Worm (Caenorhabditis elegans) whole organism, young adult: ENCODE data around the gene T05H4.3.

Source experiments
- B0035.1 ChIP-seq: sonication (generic microtip); optimal IDR thresholded peaks from 2 replicates; lab custom pipeline; 2016; ENCODE audit warnings: missing genetic modification characterization, mild to moderate bottlenecking, missing compliant biosample characterization, missing genotype, missing genetic modification reagents
- B0261.1 ChIP-seq: sonication (generic microtip); optimal IDR thresholded peaks from 2 replicates; lab custom pipeline; 2016; ENCODE audit warnings: mild to moderate bottlenecking, missing genetic modification characterization, moderate library complexity, missing compliant biosample characterization
- B0336.3 ChIP-seq: fragments of 200-800 bp; sonication (Bioruptor generic); IDR thresholded peaks from 2 replicates; pipeline ENCODE4 v1.3.6; 2022; ENCODE audit warnings: missing genetic modification characterization, missing compliant biosample characterization
- F10E7.11 ChIP-seq: sonication (generic microtip); optimal IDR thresholded peaks from 2 replicates; lab custom pipeline; 2017; ENCODE audit warnings: mild to moderate bottlenecking, missing genetic modification characterization, moderate library complexity, missing compliant biosample characterization
- F39B2.1 ChIP-seq: fragments of 200-800 bp; sonication (Bioruptor generic); IDR thresholded peaks from 2 replicates; pipeline ENCODE4 v1.3.6; 2022; ENCODE audit warnings: missing genetic modification reagents, missing genetic modification characterization, missing compliant biosample characterization
- F49E8.2 ChIP-seq: sonication (generic microtip); optimal IDR thresholded peaks from 3 replicates; lab custom pipeline; 2017; ENCODE audit warnings: missing genetic modification characterization, mild to moderate bottlenecking, missing compliant biosample characterization, antibody characterized with exemption, moderate library complexity; ENCODE audit not compliant: insufficient read depth
- F57A8.1 ChIP-seq: fragments of 200-800 bp; sonication (Bioruptor generic); optimal IDR thresholded peaks from 2 replicates; lab custom pipeline; 2018; ENCODE audit warnings: mild to moderate bottlenecking, missing genetic modification characterization, moderate library complexity, missing compliant biosample characterization
- F57C9.4 ChIP-seq: sonication (generic microtip); optimal IDR thresholded peaks from 2 replicates; lab custom pipeline; 2017; ENCODE audit warnings: mild to moderate bottlenecking, missing genetic modification characterization, missing compliant biosample characterization
- K12H6.12 ChIP-seq: fragments of 200-800 bp; sonication (Bioruptor generic); optimal IDR thresholded peaks from 2 replicates; lab custom pipeline; 2018; ENCODE audit warnings: mild to moderate bottlenecking, missing genetic modification characterization, missing compliant biosample characterization
- T26A5.8 ChIP-seq: sonication (generic microtip); optimal IDR thresholded peaks from 2 replicates; lab custom pipeline; 2016; ENCODE audit warnings: missing genetic modification characterization, missing compliant biosample characterization
- Y53F4B.3 ChIP-seq: fragments of 200-800 bp; sonication (Bioruptor generic); IDR thresholded peaks from 2 replicates; pipeline ENCODE4 v1.3.6; 2022; ENCODE audit warnings: missing genetic modification reagents, missing genetic modification characterization, missing compliant biosample characterization
- Y56A3A.18 ChIP-seq: fragments of 200-800 bp; sonication (Bioruptor generic); IDR thresholded peaks from 2 replicates; pipeline ENCODE4 v1.3.6; 2022; ENCODE audit warnings: missing genetic modification reagents, missing genetic modification characterization, missing compliant biosample characterization
- ZK185.1 ChIP-seq: sonication (generic microtip); optimal IDR thresholded peaks from 2 replicates; lab custom pipeline; 2016; ENCODE audit warnings: mild to moderate bottlenecking, missing genetic modification characterization, missing compliant biosample characterization; ENCODE audit not compliant: poor library complexity, severe bottlenecking
- akir-1 ChIP-seq: fragments of 200-800 bp; sonication (Bioruptor generic); optimal IDR thresholded peaks from 2 replicates; lab custom pipeline; 2018; ENCODE audit warnings: mild to moderate bottlenecking, missing genetic modification characterization, moderate library complexity, missing compliant biosample characterization
- ama-1 ChIP-seq, 3 experiments: fragments of 150-350 bp in 1 of 3; sonication (generic microtip) in 2 of 3; optimal IDR thresholded peaks; 2 replicates each; lab custom pipeline; 2014 to 2018; ENCODE audit warnings: missing biosample characterization in 2 of 3, missing genetic modification characterization in 2 of 3, missing genetic modification reagents in 2 of 3
- aptf-2 ChIP-seq: fragments of 200-800 bp; sonication (Bioruptor generic); conservative IDR thresholded peaks from 2 replicates; pipeline ENCODE4 v1.3.6; 2022; ENCODE audit warnings: missing genetic modification reagents, missing genetic modification characterization, missing compliant biosample characterization
- aptf-3 ChIP-seq: fragments of 200-800 bp; sonication (Bioruptor generic); IDR thresholded peaks from 2 replicates; pipeline ENCODE4 v1.3.6; 2022; ENCODE audit warnings: missing genetic modification characterization, missing compliant biosample characterization
- atf-7 ChIP-seq: sonication (generic microtip); optimal IDR thresholded peaks from 2 replicates; lab custom pipeline; 2017; ENCODE audit warnings: mild to moderate bottlenecking, missing genetic modification characterization, missing compliant biosample characterization
- attf-3 ChIP-seq: fragments of 200-800 bp; sonication (Bioruptor generic); conservative IDR thresholded peaks from 2 replicates; pipeline ENCODE4 v1.3.6; 2022; ENCODE audit warnings: missing genetic modification reagents, missing genetic modification characterization, missing compliant biosample characterization
- cebp-2 ChIP-seq: fragments of 200-800 bp; sonication (Bioruptor generic); IDR thresholded peaks from 2 replicates; pipeline ENCODE4 v1.3.6; 2022; ENCODE audit warnings: missing genetic modification characterization, missing compliant biosample characterization
- ceh-40 ChIP-seq: fragments of 200-800 bp; sonication (Bioruptor generic); IDR thresholded peaks from 2 replicates; pipeline ENCODE4 v1.3.6; 2022; ENCODE audit warnings: missing genetic modification characterization, missing compliant biosample characterization
- ceh-79 ChIP-seq: sonication (generic microtip); optimal IDR thresholded peaks from 2 replicates; lab custom pipeline; 2017; ENCODE audit warnings: mild to moderate bottlenecking, missing genetic modification characterization, missing compliant biosample characterization
- egrh-3 ChIP-seq: fragments of 200-800 bp; sonication (Bioruptor generic); IDR thresholded peaks from 2 replicates; pipeline ENCODE4 v1.3.6; 2022; ENCODE audit warnings: missing genetic modification reagents, missing genetic modification characterization, missing compliant biosample characterization
- ekl-4 ChIP-seq: fragments of 200-800 bp; sonication (Bioruptor generic); IDR thresholded peaks from 2 replicates; pipeline ENCODE4 v1.3.6; 2022; ENCODE audit warnings: missing genetic modification reagents, missing genetic modification characterization, missing compliant biosample characterization
- hlh-12 ChIP-seq: sonication (generic microtip); optimal IDR thresholded peaks from 2 replicates; lab custom pipeline; 2016; ENCODE audit warnings: missing genetic modification characterization, missing compliant biosample characterization
- lag-1 ChIP-seq: fragments of 200-800 bp; sonication (Bioruptor generic); IDR thresholded peaks from 2 replicates; pipeline ENCODE4 v1.3.6; 2022; ENCODE audit warnings: missing genetic modification reagents, missing genetic modification characterization, missing compliant biosample characterization
- lin-40 ChIP-seq: sonication (generic microtip); optimal IDR thresholded peaks from 2 replicates; lab custom pipeline; 2016; ENCODE audit warnings: missing genetic modification characterization, mild to moderate bottlenecking, missing compliant biosample characterization, missing genotype, missing genetic modification reagents
- lir-1 ChIP-seq: fragments of 200-800 bp; sonication (Bioruptor generic); conservative IDR thresholded peaks from 2 replicates; pipeline ENCODE4 v1.3.6; 2022; ENCODE audit warnings: missing genetic modification reagents, missing genetic modification characterization, missing compliant biosample characterization
- lsy-27 ChIP-seq: sonication (generic microtip); optimal IDR thresholded peaks from 2 replicates; lab custom pipeline; 2017; ENCODE audit warnings: missing genetic modification characterization, mild to moderate bottlenecking, missing compliant biosample characterization, antibody characterized with exemption, missing genotype, borderline replicate concordance; ENCODE audit not compliant: insufficient read depth
- madf-6 ChIP-seq: fragments of 200-800 bp; sonication (Bioruptor generic); IDR thresholded peaks from 2 replicates; pipeline ENCODE4 v1.3.6; 2022; ENCODE audit warnings: missing genetic modification reagents, missing genetic modification characterization, missing compliant biosample characterization
- nfyb-1 ChIP-seq: fragments of 200-800 bp; sonication (Bioruptor generic); IDR thresholded peaks from 2 replicates; pipeline ENCODE4 v1.3.6; 2022; ENCODE audit warnings: missing genetic modification reagents, missing genetic modification characterization, missing compliant biosample characterization
- rcor-1 ChIP-seq: fragments of 200-800 bp; sonication (Bioruptor generic); IDR thresholded peaks from 2 replicates; pipeline ENCODE4 v1.3.6; 2022; ENCODE audit warnings: missing genetic modification reagents, missing genetic modification characterization, missing compliant biosample characterization
- snpc-1.3 ChIP-seq: sonication (generic microtip); optimal IDR thresholded peaks from 2 replicates; lab custom pipeline; 2017; ENCODE audit warnings: missing genetic modification characterization, mild to moderate bottlenecking, missing compliant biosample characterization, antibody characterized with exemption, moderate library complexity, missing genotype, missing genetic modification reagents; ENCODE audit not compliant: insufficient read depth
- snpc-3.4 ChIP-seq: sonication (generic microtip); optimal IDR thresholded peaks from 2 replicates; lab custom pipeline; 2017; ENCODE audit warnings: missing genetic modification characterization, mild to moderate bottlenecking, missing compliant biosample characterization, antibody characterized with exemption, moderate library complexity, missing genotype, missing genetic modification reagents
- somi-1 ChIP-seq: fragments of 200-800 bp; sonication (Bioruptor generic); optimal IDR thresholded peaks from 2 replicates; lab custom pipeline; 2018; ENCODE audit warnings: mild to moderate bottlenecking, missing genetic modification characterization, missing compliant biosample characterization
- tbp1 ChIP-seq: fragments of 200-800 bp; sonication (Bioruptor generic); optimal IDR thresholded peaks from 2 replicates; lab custom pipeline; 2018; ENCODE audit warnings: mild to moderate bottlenecking, missing genetic modification characterization, missing compliant biosample characterization
- tbx-9 ChIP-seq: sonication (generic microtip); optimal IDR thresholded peaks from 2 replicates; lab custom pipeline; 2016; ENCODE audit warnings: borderline replicate concordance, missing genetic modification characterization, inconsistent platforms, missing compliant biosample characterization
- unc-130 ChIP-seq: sonication (generic microtip); optimal IDR thresholded peaks from 2 replicates; lab custom pipeline; 2016; ENCODE audit warnings: missing genetic modification reagents, missing genetic modification characterization, missing compliant biosample characterization
- zfh-2 ChIP-seq: fragments of 200-800 bp; sonication (Bioruptor generic); conservative IDR thresholded peaks from 2 replicates; pipeline ENCODE4 v1.3.6; 2022; ENCODE audit warnings: missing genetic modification reagents, missing genetic modification characterization, missing compliant biosample characterization
- ztf-22 ChIP-seq: fragments of 200-800 bp; sonication (Bioruptor generic); optimal IDR thresholded peaks from 2 replicates; lab custom pipeline; 2018; ENCODE audit warnings: mild to moderate bottlenecking, missing genetic modification characterization, moderate library complexity, missing compliant biosample characterization
- ztf-25 ChIP-seq: fragments of 200-800 bp; sonication (Bioruptor generic); IDR thresholded peaks from 2 replicates; pipeline ENCODE4 v1.3.6; 2022; ENCODE audit warnings: missing genetic modification reagents, missing genetic modification characterization, missing compliant biosample characterization

Gene T05H4.3

ce11 chrV:6453122-6453521 is 11.0 kb downstream of the T05H4.3 start, which contains the start of gene acl-9:
Gene acl-9 (plus strand): TSS chrV:6453226.
- TF ChIP-seq ceh-79 (peak; percentile 25), T26A5.8 (no peak), atf-7 (no peak), ztf-25 (GFP tag; lab: Robert Waterston, UW) (no peak), ekl-4 (0 out of 2 replicates have a peak, but pooled peaks have one; percentile 11), B0336.3 (GFP tag; lab: Robert Waterston, UW) (peak; percentile 35; the same call in 1 of the 2 replicates), ztf-22 (GFP tag; lab: Kevin White, UChicago) (no peak), Y56A3A.18 (no peak), ZK185.1 (tag; lab: Kevin White, UChicago) (no peak), rcor-1 (GFP tag; lab: Robert Waterston, UW) (0 out of 2 replicates have a peak, but pooled peaks have one; percentile 7), madf-6 (GFP tag; lab: Robert Waterston, UW) (peak; percentile 53), F57C9.4 (tag; lab: Kevin White, UChicago) (no peak), F49E8.2 (tag; lab: Kevin White, UChicago) (no peak), F10E7.11 (tag; lab: Kevin White, UChicago) (no peak), lin-40 (tag; lab: Kevin White, UChicago) (no peak), somi-1 (no peak), tbp1 (no peak), unc-130 (GFP tag; lab: Kevin White, UChicago) (no peak), aptf-2 (GFP tag; lab: Robert Waterston, UW) (no peak), attf-3 (no peak), egrh-3 (GFP tag; lab: Robert Waterston, UW) (no peak), ama-1 (optimal IDR thresholded peaks at IDR 0.05; lab: Kevin White, UChicago) (no peak), ama-1 (GFP tag; optimal IDR thresholded peaks at IDR 0.05; lab: Kevin White, UChicago) (no peak), akir-1 (GFP tag; lab: Kevin White, UChicago) (no peak), nfyb-1 (GFP tag; lab: Robert Waterston, UW) (no peak), aptf-3 (GFP tag; lab: Robert Waterston, UW) (no peak), B0035.1 (no peak), F39B2.1 (no peak), snpc-1.3 (no peak), snpc-3.4 (tag; lab: Kevin White, UChicago) (no peak), B0261.1 (tag; lab: Kevin White, UChicago) (no peak)

ce11 chrV:6456903-6457302 is 14.8 kb downstream of the T05H4.3 start:
- TF ChIP-seq ceh-40 (GFP tag; lab: Robert Waterston, UW) = no peak
- TF ChIP-seq lsy-27 (tag; lab: Kevin White, UChicago) = no peak
- TF ChIP-seq lag-1 (GFP tag; lab: Robert Waterston, UW) = no peak
- no peak for TF ChIP-seq tbx-9 (tag; lab: Kevin White, UChicago)
- TF ChIP-seq hlh-12 (tag; lab: Kevin White, UChicago) = no peak
- TF ChIP-seq F57A8.1 (GFP tag; lab: Kevin White, UChicago) = no peak
- TF ChIP-seq Y53F4B.3 (GFP tag; lab: Robert Waterston, UW) = no peak
- no peak for TF ChIP-seq T26A5.8
- TF ChIP-seq cebp-2 (GFP tag; lab: Robert Waterston, UW) = no peak
- no peak for TF ChIP-seq K12H6.12 (tag; lab: Kevin White, UChicago)
- no peak for TF ChIP-seq lir-1 (GFP tag; lab: Robert Waterston, UW)
- TF ChIP-seq zfh-2 (GFP tag; lab: Robert Waterston, UW) = no peak
- TF ChIP-seq, all 124 proteins: peak for 0
